Fruit fly (Drosophila melanogaster): ENCODE data around the gene pum.

Gene pum

DNA sequence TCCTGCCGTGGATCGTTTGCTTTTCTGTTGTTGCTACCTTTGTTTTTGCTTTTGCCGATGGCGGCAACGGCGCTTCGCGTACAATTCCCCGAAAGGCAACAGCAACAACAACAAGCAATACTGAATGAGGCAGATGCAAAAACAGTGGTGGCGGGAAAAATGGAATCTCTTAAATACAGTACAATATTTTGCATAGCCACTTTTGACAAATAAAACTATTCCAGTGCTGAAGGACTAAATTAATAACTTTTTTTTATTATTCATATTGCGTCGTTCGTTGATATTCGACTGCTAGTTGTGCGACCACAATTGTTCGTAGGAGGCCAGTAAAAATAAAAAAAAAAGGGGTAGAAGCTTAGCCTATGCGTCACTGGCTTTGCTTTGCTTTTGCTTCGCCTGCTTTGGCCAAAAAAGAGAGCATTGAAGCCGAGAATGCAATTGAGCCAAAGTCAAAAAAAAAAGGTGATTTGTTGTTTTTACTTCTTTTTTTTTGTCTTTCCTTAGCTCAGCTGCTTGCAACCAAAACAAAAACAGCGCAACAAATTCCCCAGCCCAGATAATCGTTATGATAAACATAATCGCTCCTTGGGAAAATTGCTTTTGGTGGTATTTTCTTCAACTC, 205.6 kb downstream of the pum start (continued):
- TF ChIP-seq prd (optimal IDR thresholded peaks at IDR 0.05) = no peak
- peak; percentile 90 for TF ChIP-seq prd (GFP tag; IDR thresholded peaks at IDR 0.05)
- no peak for TF ChIP-seq CG8359 (GFP tag; optimal IDR thresholded peaks at IDR 0.05; ENCODE audit: borderline replicate concordance)
- peak; percentile 80 for TF ChIP-seq nau (GFP tag; optimal IDR thresholded peaks at IDR 0.05)
- peak; percentile 73 for TF ChIP-seq CG9817 (tag; optimal IDR thresholded peaks at IDR 0.05)
- peak; percentile 87 for TF ChIP-seq bcd (GFP tag; optimal IDR thresholded peaks at IDR 0.05)
- peak; percentile 92 for TF ChIP-seq Aef1 (GFP tag; IDR thresholded peaks at IDR 0.05)
- TF ChIP-seq dati (GFP tag; IDR thresholded peaks at IDR 0.05) = peak; percentile 83
- TF ChIP-seq Dbx (GFP tag; IDR thresholded peaks at IDR 0.05) = peak; percentile 92
- peak; percentile 90 for TF ChIP-seq Fer3 (tag; optimal IDR thresholded peaks at IDR 0.05)
- TF ChIP-seq shn (GFP tag; optimal IDR thresholded peaks at IDR 0.05) = peak; percentile 74
- peak; percentile 7 for TF ChIP-seq D (optimal IDR thresholded peaks at IDR 0.05)
- TF ChIP-seq D (GFP tag; optimal IDR thresholded peaks at IDR 0.05) = peak; percentile 83
- TF ChIP-seq Oaz (GFP tag; IDR thresholded peaks at IDR 0.05) = peak; percentile 80
- TF ChIP-seq wek (GFP tag; optimal IDR thresholded peaks at IDR 0.05) = peak; percentile 46
- peak; percentile 89 for TF ChIP-seq CG30403 (GFP tag; optimal IDR thresholded peaks at IDR 0.05)
- no peak for TF ChIP-seq pan (optimal IDR thresholded peaks at IDR 0.05)
- peak in 1 of 2 experiments; percentile 93 for TF ChIP-seq pan (GFP tag; optimal IDR thresholded peaks at IDR 0.05 in 1 of 2, IDR thresholded peaks at IDR 0.05 in 1 of 2)
- peak; percentile 89 for TF ChIP-seq CG8924 (tag; optimal IDR thresholded peaks at IDR 0.05)
- TF ChIP-seq CG5953 (GFP tag; IDR thresholded peaks at IDR 0.05) = peak; percentile 93
- TF ChIP-seq Camta (GFP tag; optimal IDR thresholded peaks at IDR 0.05) = peak; percentile 81
- TF ChIP-seq scrt (GFP tag; optimal IDR thresholded peaks at IDR 0.05) = peak; percentile 73
- TF ChIP-seq tna (GFP tag; IDR thresholded peaks at IDR 0.05; ENCODE audit: partially characterized antibody) = no peak
- TF ChIP-seq gsb-n (tag; optimal IDR thresholded peaks at IDR 0.05) = peak; percentile 77
- no peak for TF ChIP-seq cg (GFP tag; optimal IDR thresholded peaks at IDR 0.05)
- TF ChIP-seq CG17328 (GFP tag; IDR thresholded peaks at IDR 0.05) = peak; percentile 92
- peak; percentile 95 for TF ChIP-seq CG17359 (tag; optimal IDR thresholded peaks at IDR 0.05)
- TF ChIP-seq Rx (GFP tag; IDR thresholded peaks at IDR 0.05) = peak; percentile 88
- peak; percentile 90 for TF ChIP-seq Atf6 (GFP tag; IDR thresholded peaks at IDR 0.05)
- TF ChIP-seq CG10462 (GFP tag; optimal IDR thresholded peaks at IDR 0.05) = peak; percentile 63
- no peak for TF ChIP-seq Dref (GFP tag; IDR thresholded peaks at IDR 0.05)
- peak; percentile 85 for TF ChIP-seq MBD-R2 (GFP tag; IDR thresholded peaks at IDR 0.05)
- peak; percentile 18 for TF ChIP-seq ftz-f1 (GFP tag; optimal IDR thresholded peaks at IDR 0.05)
- TF ChIP-seq CG4424 (GFP tag; optimal IDR thresholded peaks at IDR 0.05) = peak; percentile 85
- TF ChIP-seq CG6254 (GFP tag; optimal IDR thresholded peaks at IDR 0.05) = peak; percentile 82
- peak; percentile 85 for TF ChIP-seq Ets65A (GFP tag)
- TF ChIP-seq CG13424 (tag; optimal IDR thresholded peaks at IDR 0.05) = peak; percentile 86
- no peak for TF ChIP-seq usp (GFP tag; optimal IDR thresholded peaks at IDR 0.05)
- peak; percentile 49 for TF ChIP-seq Sry-δ (GFP tag; optimal IDR thresholded peaks at IDR 0.05)
- TF ChIP-seq emc (GFP tag; optimal IDR thresholded peaks at IDR 0.05) = peak; percentile 67
- TF ChIP-seq gro (GFP tag; optimal IDR thresholded peaks at IDR 0.05) = peak; percentile 76
- peak; percentile 65 for TF ChIP-seq ro (GFP tag; IDR thresholded peaks at IDR 0.05)
- peak; percentile 61 for TF ChIP-seq CG13894 (tag; optimal IDR thresholded peaks at IDR 0.05)
- TF ChIP-seq chm (GFP tag; IDR thresholded peaks at IDR 0.05) = peak; percentile 88
- peak; percentile 86 for TF ChIP-seq CG2712 (tag; optimal IDR thresholded peaks at IDR 0.05)
- TF ChIP-seq NFAT (GFP tag; IDR thresholded peaks at IDR 0.05) = peak; percentile 84
- TF ChIP-seq pita (GFP tag; optimal IDR thresholded peaks at IDR 0.05) = no peak
- no peak for TF ChIP-seq bigmax (GFP tag; optimal IDR thresholded peaks at IDR 0.05)
- TF ChIP-seq CG33213 (GFP tag; optimal IDR thresholded peaks at IDR 0.05) = peak; percentile 48
- TF ChIP-seq az2 (GFP tag; optimal IDR thresholded peaks at IDR 0.05) = peak; percentile 81
- TF ChIP-seq twi (tag; optimal IDR thresholded peaks at IDR 0.05) = peak; percentile 43
- TF ChIP-seq sna (GFP tag; IDR thresholded peaks at IDR 0.05; ENCODE audit: partially characterized antibody) = no peak
